Worm (Caenorhabditis elegans) whole organism, L1 larva: ENCODE measurements around the gene ZK1128.1.

Experiments used
- C04F5.9 ChIP-seq: sonication (generic microtip); optimal IDR thresholded peaks from 2 replicates; lab custom pipeline; 2016; ENCODE audit warnings: missing genetic modification characterization, missing compliant biosample characterization
- C34B4.2 ChIP-seq: sonication (generic microtip); optimal IDR thresholded peaks from 2 replicates; lab custom pipeline; 2017; ENCODE audit warnings: mild to moderate bottlenecking, missing genetic modification characterization, missing compliant biosample characterization
- aha-1 ChIP-seq: fragments of 150-350 bp; optimal IDR thresholded peaks from 2 replicates; lab custom pipeline; 2014; ENCODE audit warnings: missing biosample characterization, missing genetic modification characterization
- ama-1 ChIP-seq: fragments of 150-350 bp; optimal IDR thresholded peaks from 2 replicates; lab custom pipeline; 2014
- blmp-1 ChIP-seq: fragments of 150-350 bp; optimal IDR thresholded peaks from 2 replicates; lab custom pipeline; 2014; ENCODE audit warnings: missing biosample characterization, missing genetic modification characterization
- dpl-1 ChIP-seq, 3 experiments: fragments of 150-350 bp in 2 of 3; sonication (generic microtip) in 1 of 3; optimal IDR thresholded peaks; 2 replicates each; lab custom pipeline; 2014 to 2017; ENCODE audit warnings: missing biosample characterization in 3 of 3, missing genetic modification characterization in 3 of 3, missing genetic modification reagents in 3 of 3
- efl-1 ChIP-seq, 4 experiments: fragments of 150-350 bp; optimal IDR thresholded peaks in 3 of 4; peaks in 1 of 4; 1 replicate in 1 of 4; 2 replicates in 3 of 4; lab custom pipeline; 2014; ENCODE audit warnings: missing biosample characterization in 2 of 4, missing genetic modification characterization in 2 of 4, missing genetic modification reagents in 2 of 4
- efl-3 ChIP-seq: fragments of 200-800 bp; sonication (Bioruptor generic); optimal IDR thresholded peaks from 2 replicates; lab custom pipeline; 2018; ENCODE audit warnings: mild to moderate bottlenecking, missing genetic modification characterization, missing compliant biosample characterization
- egl-13 ChIP-seq: sonication (generic microtip); optimal IDR thresholded peaks from 2 replicates; lab custom pipeline; 2016; ENCODE audit warnings: missing genotype, missing genetic modification reagents, missing genetic modification characterization, missing compliant biosample characterization
- egl-27 ChIP-seq, 2 experiments: fragments of 150-350 bp in 1 of 2; sonication (generic microtip); optimal IDR thresholded peaks; 3 replicates each; lab custom pipeline; 2017 to 2018; ENCODE audit warnings: missing biosample characterization in 2 of 2, missing genetic modification characterization in 2 of 2, missing genetic modification reagents in 2 of 2
- ets-5 ChIP-seq: fragments of 200-800 bp; sonication (Bioruptor generic); IDR thresholded peaks from 2 replicates; pipeline ENCODE4 v1.3.6; 2022; ENCODE audit warnings: missing genetic modification characterization, missing compliant biosample characterization
- fkh-8 ChIP-seq: sonication (generic microtip); optimal IDR thresholded peaks from 2 replicates; lab custom pipeline; 2016; ENCODE audit warnings: mild to moderate bottlenecking, missing genetic modification characterization, missing compliant biosample characterization
- hlh-4 ChIP-seq: sonication (generic microtip); optimal IDR thresholded peaks from 2 replicates; lab custom pipeline; 2016; ENCODE audit warnings: mild to moderate bottlenecking, missing genetic modification characterization, missing compliant biosample characterization
- irx-1 ChIP-seq: sonication (generic microtip); optimal IDR thresholded peaks from 2 replicates; lab custom pipeline; 2016; ENCODE audit warnings: missing genetic modification characterization, missing compliant biosample characterization
- isw-1 ChIP-seq: fragments of 200-800 bp; sonication (Bioruptor generic); IDR thresholded peaks from 2 replicates; pipeline ENCODE4 v1.3.6; 2022; ENCODE audit warnings: missing genetic modification characterization, missing compliant biosample characterization
- jun-1 ChIP-seq: fragments of 150-350 bp; optimal IDR thresholded peaks from 2 replicates; lab custom pipeline; 2014; ENCODE audit warnings: missing biosample characterization, missing genetic modification reagents, missing genetic modification characterization
- lin-14 ChIP-seq: fragments of 200-800 bp; sonication (Bioruptor generic); optimal IDR thresholded peaks from 2 replicates; lab custom pipeline; 2018; ENCODE audit warnings: mild to moderate bottlenecking, missing genetic modification characterization, moderate library complexity, missing compliant biosample characterization
- lin-15B ChIP-seq: fragments of 150-350 bp; sonication (generic microtip); optimal IDR thresholded peaks from 3 replicates; lab custom pipeline; 2014; ENCODE audit warnings: missing biosample characterization, missing genetic modification characterization
- lin-35 ChIP-seq, 2 experiments: fragments of 150-350 bp; optimal IDR thresholded peaks; 2 replicates each; lab custom pipeline; 2014; ENCODE audit warnings: missing biosample characterization in 2 of 2, missing genetic modification characterization in 2 of 2, missing genetic modification reagents in 2 of 2
- lin-39 ChIP-seq: fragments of 150-350 bp; optimal IDR thresholded peaks from 2 replicates; lab custom pipeline; 2014; ENCODE audit warnings: missing biosample characterization, missing genetic modification reagents, missing genetic modification characterization
- lsy-2 ChIP-seq, 2 experiments: fragments of 150-350 bp; optimal IDR thresholded peaks; 2 replicates each; lab custom pipeline; 2014; ENCODE audit warnings: missing biosample characterization in 2 of 2, missing genetic modification characterization in 2 of 2
- mdl-1 ChIP-seq, 2 experiments: fragments of 150-350 bp; optimal IDR thresholded peaks; 2 replicates each; lab custom pipeline; 2014 to 2017; ENCODE audit warnings: missing biosample characterization in 2 of 2, missing genetic modification characterization in 2 of 2, inconsistent platforms in 1 of 2
- nhr-19 ChIP-seq: fragments of 200-800 bp; sonication (Bioruptor generic); conservative IDR thresholded peaks from 2 replicates; pipeline ENCODE4 v1.3.6; 2022; ENCODE audit warnings: missing genetic modification characterization, missing compliant biosample characterization
- nhr-20 ChIP-seq: sonication (generic microtip); optimal IDR thresholded peaks from 2 replicates; lab custom pipeline; 2016; ENCODE audit warnings: mild to moderate bottlenecking, missing genetic modification characterization, missing compliant biosample characterization
- nhr-28 ChIP-seq: fragments of 150-350 bp; optimal IDR thresholded peaks from 2 replicates; lab custom pipeline; 2014; ENCODE audit warnings: missing biosample characterization, missing genetic modification characterization
- nhr-47 ChIP-seq: sonication (generic microtip); optimal IDR thresholded peaks from 2 replicates; lab custom pipeline; 2016; ENCODE audit warnings: mild to moderate bottlenecking, missing genetic modification characterization, moderate library complexity, missing compliant biosample characterization
- nhr-71 ChIP-seq: sonication (generic microtip); optimal IDR thresholded peaks from 2 replicates; lab custom pipeline; 2016; ENCODE audit warnings: mild to moderate bottlenecking, missing genetic modification characterization, moderate library complexity, missing compliant biosample characterization
- nhr-77 ChIP-seq: fragments of 150-350 bp; optimal IDR thresholded peaks from 2 replicates; lab custom pipeline; 2014; ENCODE audit warnings: missing biosample characterization, missing genetic modification characterization
- nhr-90 ChIP-seq: sonication (generic microtip); optimal IDR thresholded peaks from 2 replicates; lab custom pipeline; 2016; ENCODE audit warnings: mild to moderate bottlenecking, missing genetic modification characterization, missing compliant biosample characterization; ENCODE audit not compliant: poor library complexity
- pag-3 ChIP-seq: sonication (generic microtip); optimal IDR thresholded peaks from 2 replicates; lab custom pipeline; 2017; ENCODE audit warnings: missing genetic modification characterization, mild to moderate bottlenecking, missing compliant biosample characterization, antibody characterized with exemption, borderline replicate concordance; ENCODE audit not compliant: insufficient read depth
- rnt-1 ChIP-seq: sonication (generic microtip); optimal IDR thresholded peaks from 2 replicates; lab custom pipeline; 2016; ENCODE audit warnings: mild to moderate bottlenecking, missing genetic modification characterization, moderate library complexity, missing compliant biosample characterization
- snu-23 ChIP-seq: sonication (generic microtip); optimal IDR thresholded peaks from 2 replicates; lab custom pipeline; 2016; ENCODE audit warnings: missing genetic modification characterization, missing compliant biosample characterization
- sox-4 ChIP-seq: sonication (generic microtip); optimal IDR thresholded peaks from 2 replicates; lab custom pipeline; 2016; ENCODE audit warnings: missing genetic modification characterization, missing compliant biosample characterization
- sptf-1 ChIP-seq: fragments of 150-350 bp; optimal IDR thresholded peaks from 2 replicates; lab custom pipeline; 2014; ENCODE audit warnings: missing biosample characterization, missing genetic modification characterization
- unc-130 ChIP-seq: fragments of 150-350 bp; optimal IDR thresholded peaks from 2 replicates; lab custom pipeline; 2017; ENCODE audit warnings: missing biosample characterization, missing genetic modification characterization, inconsistent platforms
- unc-30 ChIP-seq: sonication (generic microtip); optimal IDR thresholded peaks from 2 replicates; lab custom pipeline; 2017; ENCODE audit warnings: missing biosample characterization, missing genetic modification characterization
- unc-62 ChIP-seq: fragments of 150-350 bp; optimal IDR thresholded peaks from 2 replicates; lab custom pipeline; 2014; ENCODE audit warnings: missing biosample characterization, missing genetic modification reagents, missing genetic modification characterization
- xbp-1 ChIP-seq: sonication (generic microtip); optimal IDR thresholded peaks from 2 replicates; lab custom pipeline; 2016; ENCODE audit warnings: missing genetic modification characterization, missing compliant biosample characterization
- ztf-11 ChIP-seq, 2 experiments: sonication (generic microtip); optimal IDR thresholded peaks; 2 replicates each; lab custom pipeline; 2016 to 2017; ENCODE audit warnings: missing genetic modification characterization in 2 of 2, missing biosample characterization in 1 of 2, missing compliant biosample characterization in 1 of 2

Gene ZK1128.1

ce11 chrIII:10150710-10151109 lies 36.1 kb upstream of the ZK1128.1 start (continued):
- no peak for TF ChIP-seq nhr-90 (tag; lab: Kevin White, UChicago)
- no peak for TF ChIP-seq nhr-77
- peak; percentile 8 for TF ChIP-seq snu-23 (GFP tag; lab: Kevin White, UChicago)
- no peak for TF ChIP-seq isw-1
- TF ChIP-seq sptf-1 (tag; lab: Kevin White, UChicago): no peak
- no peak for TF ChIP-seq C34B4.2
- TF ChIP-seq pag-3 (tag; lab: Kevin White, UChicago): no peak
- peak; percentile 61 for TF ChIP-seq nhr-47 (tag; lab: Kevin White, UChicago)
- TF ChIP-seq efl-3 (GFP tag; lab: Kevin White, UChicago): no peak
- no peak for TF ChIP-seq mdl-1 (tag; optimal IDR thresholded peaks at IDR 0.05; lab: Kevin White, UChicago)
- TF ChIP-seq, all 84 proteins: peak for 12

- TF ChIP-seq jun-1 (tag; lab: Kevin White, UChicago) (no peak), lin-35 (GFP tag; optimal IDR thresholded peaks at IDR 0.05; lab: Kevin White, UChicago) (no peak), efl-1 (optimal IDR thresholded peaks at IDR 0.05; lab: Kevin White, UChicago) (no peak), efl-1 (GFP tag; optimal IDR thresholded peaks at IDR 0.05 in 1 of 2; lab: Kevin White, UChicago) (peak in 1 of 2 experiments; percentile 53), sox-4 (no peak), nhr-71 (tag; lab: Kevin White, UChicago) (peak; percentile 15), nhr-28 (tag; lab: Kevin White, UChicago) (no peak)
Measured at ce11 chrIII:10149910-10150309, 35.4 kb upstream of the ZK1128.1 start.

ce11 chrIII:10146701-10147100 lies 32.1 kb upstream of the ZK1128.1 start, which contains the start of gene K08E5.1:
TSS of gene K08E5.1 (minus strand) at chrIII:10146801.
- TF ChIP-seq lin-39 (tag; lab: Kevin White, UChicago) (no peak), xbp-1 (tag; lab: Kevin White, UChicago) (no peak), ama-1 (lab: Kevin White, UChicago) (no peak), nhr-20 (no peak), hlh-4 (tag; lab: Kevin White, UChicago) (no peak)

ce11 chrIII:10140732-10141131 lies 26.2 kb upstream of the ZK1128.1 start, which contains the start of gene K08E5.6:
TSS of gene K08E5.6 (plus strand) at chrIII:10141032.
- TF ChIP-seq nhr-28 (tag; lab: Kevin White, UChicago) (no peak), aha-1 (tag; lab: Kevin White, UChicago) (no peak), unc-130 (tag; lab: Kevin White, UChicago) (no peak), C04F5.9 (tag; lab: Kevin White, UChicago) (no peak), dpl-1 (GFP tag; optimal IDR thresholded peaks at IDR 0.05; lab: Kevin White, UChicago) (no peak), nhr-19 (GFP tag; lab: Robert Waterston, UW) (no peak), fkh-8 (tag; lab: Kevin White, UChicago) (no peak), sox-4 (no peak), rnt-1 (tag; lab: Kevin White, UChicago) (no peak), egl-13 (no peak), egl-27 (tag; optimal IDR thresholded peaks at IDR 0.05; lab: Kevin White, UChicago) (no peak), lin-15B (tag; lab: Kevin White, UChicago) (no peak), irx-1 (no peak), unc-30 (tag; lab: Kevin White, UChicago) (no peak), C34B4.2 (no peak), unc-62 (no peak)
- TF ChIP-seq, all 84 proteins: peak for 0

ce11 chrIII:10136778-10137177 lies 22.2 kb upstream of the ZK1128.1 start, which contains the start of gene ZK1128.7:
TSS of gene ZK1128.7 (plus strand) at chrIII:10137006.
- TF ChIP-seq C04F5.9 (tag; lab: Kevin White, UChicago) (no peak), ama-1 (lab: Kevin White, UChicago) (no peak), ztf-11 (tag; optimal IDR thresholded peaks at IDR 0.05; lab: Kevin White, UChicago) (no peak), efl-1 (optimal IDR thresholded peaks at IDR 0.05; lab: Kevin White, UChicago) (peak in 1 of 2 experiments; percentile 19), efl-1 (GFP tag; optimal IDR thresholded peaks at IDR 0.05 in 1 of 2; lab: Kevin White, UChicago) (peak in 1 of 2 experiments; percentile 48), blmp-1 (tag; lab: Kevin White, UChicago) (peak; percentile 81), nhr-19 (GFP tag; lab: Robert Waterston, UW) (no peak), lin-14 (peak; percentile 32), ets-5 (GFP tag; lab: Robert Waterston, UW) (no peak), fkh-8 (tag; lab: Kevin White, UChicago) (peak; percentile 5), lin-35 (GFP tag; optimal IDR thresholded peaks at IDR 0.05; lab: Kevin White, UChicago) (peak in 1 of 2 experiments; percentile 7), nhr-20 (no peak), unc-130 (tag; lab: Kevin White, UChicago) (no peak), irx-1 (peak; percentile 10), lsy-2 (tag; optimal IDR thresholded peaks at IDR 0.05; lab: Kevin White, UChicago) (peak in 1 of 2 experiments; percentile 16)
